Fruit fly (Drosophila melanogaster): ENCODE data around the gene OtopLa.
A peak's percentile ranks its signal among the peaks of the same experiment; 100 is the strongest.

The OtopLa gene

DNA sequence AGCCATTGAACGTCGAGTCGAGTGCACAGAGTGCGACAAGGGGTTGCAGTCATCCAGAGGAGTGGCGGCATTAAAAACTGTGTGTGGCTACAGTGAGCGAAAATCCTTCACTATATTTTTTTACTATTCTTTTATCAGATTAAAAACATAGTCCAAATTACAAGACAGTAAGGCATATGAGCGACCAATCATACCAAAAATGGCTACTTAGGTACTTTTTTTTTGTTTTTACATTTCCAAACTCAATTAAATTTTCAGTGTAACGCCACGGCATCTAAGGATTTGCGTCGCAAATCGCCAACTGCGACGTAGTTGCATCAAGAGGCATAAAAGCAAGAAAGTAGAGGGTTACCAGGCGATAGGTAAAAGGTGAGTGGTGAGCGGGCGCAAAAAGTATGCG is 9.2 kb downstream of the OtopLa start (continued):
- TF ChIP-seq Neu2 (GFP tag; optimal IDR thresholded peaks at IDR 0.05; ENCODE audit: borderline replicate concordance), result no peak
- TF ChIP-seq bcd (GFP tag; optimal IDR thresholded peaks at IDR 0.05), result peak; percentile 22
- TF ChIP-seq CG12071 (GFP tag; optimal IDR thresholded peaks at IDR 0.05), result no peak
- no peak for TF ChIP-seq Stat92E (GFP tag; optimal IDR thresholded peaks at IDR 0.05)
- TF ChIP-seq Hmr (GFP tag; optimal IDR thresholded peaks at IDR 0.05), result peak; percentile 14
- TF ChIP-seq zfh1 (GFP tag; IDR thresholded peaks at IDR 0.05), result peak; percentile 61; the same call in 2 of the 3 replicates
- peak; percentile 64 for TF ChIP-seq unpg (GFP tag; optimal IDR thresholded peaks at IDR 0.05)
- TF ChIP-seq CG9797 (GFP tag; optimal IDR thresholded peaks at IDR 0.05), result no peak
- TF ChIP-seq p53 (GFP tag; optimal IDR thresholded peaks at IDR 0.05), result no peak
- TF ChIP-seq NfI (GFP tag; optimal IDR thresholded peaks at IDR 0.05), result peak; percentile 32
- no peak for TF ChIP-seq chinmo (GFP tag; IDR thresholded peaks at IDR 0.05; ENCODE audit: partially characterized antibody)
- TF ChIP-seq Dref (GFP tag; IDR thresholded peaks at IDR 0.05), result no peak
- no peak for TF ChIP-seq CG8924 (tag; optimal IDR thresholded peaks at IDR 0.05)
- TF ChIP-seq Sry-β (GFP tag; optimal IDR thresholded peaks at IDR 0.05), result no peak
- TF ChIP-seq CG12744 (GFP tag; optimal IDR thresholded peaks at IDR 0.05), result no peak
- no peak for TF ChIP-seq CG10565 (GFP tag; optimal IDR thresholded peaks at IDR 0.05)
- TF ChIP-seq Xbp1 (GFP tag; optimal IDR thresholded peaks at IDR 0.05), result peak; percentile 53
- TF ChIP-seq cad (GFP tag; optimal IDR thresholded peaks at IDR 0.05), result no peak
- TF ChIP-seq Drgx (GFP tag; IDR thresholded peaks at IDR 0.05), result 0 out of 2 replicates have a peak, but pooled peaks have one; percentile 21
- TF ChIP-seq Dfd (GFP tag; optimal IDR thresholded peaks at IDR 0.05), result no peak
- TF ChIP-seq CG17568 (GFP tag; optimal IDR thresholded peaks at IDR 0.05), result peak; percentile 10
- peak; percentile 46 for TF ChIP-seq CG12219 (GFP tag; optimal IDR thresholded peaks at IDR 0.05)
- TF ChIP-seq CG3407 (GFP tag; optimal IDR thresholded peaks at IDR 0.05), result peak; percentile 7
- TF ChIP-seq CG7963 (GFP tag; IDR thresholded peaks at IDR 0.05; ENCODE audit: partially characterized antibody), result no peak
- peak; percentile 38 for TF ChIP-seq CG2875 (GFP tag; optimal IDR thresholded peaks at IDR 0.05)
- TF ChIP-seq CG1602 (GFP tag; optimal IDR thresholded peaks at IDR 0.05), result no peak
- TF ChIP-seq Dip3 (GFP tag; optimal IDR thresholded peaks at IDR 0.05), result no peak
- no peak for TF ChIP-seq Sox100B (GFP tag; optimal IDR thresholded peaks at IDR 0.05)
- TF ChIP-seq CG6854 (GFP tag; optimal IDR thresholded peaks at IDR 0.05), result no peak
- TF ChIP-seq en (GFP tag; optimal IDR thresholded peaks at IDR 0.05), result no peak
- no peak for TF ChIP-seq tx (GFP tag; optimal IDR thresholded peaks at IDR 0.05)
- TF ChIP-seq CG32532 (GFP tag; IDR thresholded peaks at IDR 0.05), result peak; percentile 35; the same call in 1 of the 2 replicates
- TF ChIP-seq CG8765 (GFP tag; IDR thresholded peaks at IDR 0.05), result peak; percentile 66
- no peak for TF ChIP-seq CG7928 (GFP tag; optimal IDR thresholded peaks at IDR 0.05)
- TF ChIP-seq az2 (GFP tag; optimal IDR thresholded peaks at IDR 0.05), result peak; percentile 44
- no peak for TF ChIP-seq CG6254 (GFP tag; optimal IDR thresholded peaks at IDR 0.05)
- TF ChIP-seq pb (GFP tag; optimal IDR thresholded peaks at IDR 0.05), result no peak
- peak; percentile 34; the same call in 1 of the 2 replicates for TF ChIP-seq CG6272 (GFP tag; IDR thresholded peaks at IDR 0.05)
- TF ChIP-seq CG33557 (GFP tag; optimal IDR thresholded peaks at IDR 0.05), result peak; percentile 32
- TF ChIP-seq CG14441 (GFP tag; IDR thresholded peaks at IDR 0.05), result no peak
- no peak for TF ChIP-seq nom (GFP tag; optimal IDR thresholded peaks at IDR 0.05)
- TF ChIP-seq Hr3 (GFP tag; optimal IDR thresholded peaks at IDR 0.05), result no peak
- no peak for TF ChIP-seq Bdp1 (GFP tag; optimal IDR thresholded peaks at IDR 0.05)
- TF ChIP-seq CG1603 (tag; optimal IDR thresholded peaks at IDR 0.05), result peak; percentile 58
- TF ChIP-seq CG32772 (GFP tag; IDR thresholded peaks at IDR 0.05), result peak; percentile 41
- TF ChIP-seq zf30C (GFP tag; optimal IDR thresholded peaks at IDR 0.05), result peak; percentile 76
- no peak for TF ChIP-seq CG4282 (GFP tag; optimal IDR thresholded peaks at IDR 0.05)
- peak; percentile 60 for TF ChIP-seq CG8388 (GFP tag; optimal IDR thresholded peaks at IDR 0.05)
- TF ChIP-seq CrebB (tag; optimal IDR thresholded peaks at IDR 0.05), result no peak
- peak; percentile 48 for TF ChIP-seq Ssrp (tag; optimal IDR thresholded peaks at IDR 0.05)
- peak; percentile 23 for TF ChIP-seq CG30403 (GFP tag; optimal IDR thresholded peaks at IDR 0.05)
